Worm (Caenorhabditis elegans) whole organism, mixed stage, embryonic: ENCODE results near the gene ech-1.1.

ENCODE experiments used
- drap-1 ChIP-seq: fragments of 200-800 bp; sonication (Bioruptor generic); optimal IDR thresholded peaks from 3 replicates; lab custom pipeline; 2018; ENCODE audit warnings: mild to moderate bottlenecking, missing genetic modification characterization, missing compliant biosample characterization
- lin-13 ChIP-seq: fragments of 150-350 bp; optimal IDR thresholded peaks from 2 replicates; lab custom pipeline; 2014; ENCODE audit warnings: missing biosample characterization, missing genetic modification characterization

DNA sequence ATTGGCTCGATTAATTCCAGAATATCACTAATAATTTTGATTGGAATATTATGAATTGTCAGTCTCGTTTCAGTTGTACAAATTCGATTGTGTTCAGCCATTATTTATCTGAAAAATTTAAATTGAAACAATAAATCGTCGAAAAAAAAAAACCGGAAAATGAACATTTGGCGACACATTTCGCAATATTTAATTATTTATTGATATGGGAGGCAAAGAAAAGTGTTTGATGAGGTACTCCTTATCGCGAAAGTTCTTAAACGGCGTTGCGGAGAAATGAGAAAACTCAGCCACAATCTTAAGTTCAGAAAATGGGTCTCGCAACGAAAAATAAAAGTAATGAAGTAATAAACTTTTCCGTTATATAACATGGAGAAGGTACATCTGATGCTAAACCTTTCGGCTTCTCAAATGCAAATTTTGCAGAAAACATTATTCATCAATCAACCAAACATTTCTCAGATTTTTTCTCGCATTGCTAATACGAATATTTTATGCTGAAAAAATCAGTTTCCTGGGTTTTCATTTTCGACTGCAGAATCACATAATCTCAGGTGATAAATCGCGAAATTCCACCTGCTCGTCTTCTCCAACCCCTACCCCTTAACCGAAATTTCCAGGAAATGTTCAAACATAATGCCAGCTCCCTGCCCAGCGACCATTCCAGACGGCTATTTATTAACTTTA lies 38.5 kb upstream of the ech-1.1 start, which contains the start of the genes T06E6.15 and sri-7:
- TF ChIP-seq drap-1 (GFP tag; lab: Kevin White, UChicago) (no peak), lin-13 (tag; lab: Kevin White, UChicago) (no peak)
